Worm (Caenorhabditis elegans) whole organism, young adult: ENCODE measurements around the gene Y54F10BM.22.

Source experiments
- B0261.1 ChIP-seq: sonication (generic microtip); optimal IDR thresholded peaks from 2 replicates; lab custom pipeline; 2016; ENCODE audit warnings: mild to moderate bottlenecking, missing genetic modification characterization, moderate library complexity, missing compliant biosample characterization
- B0336.3 ChIP-seq: fragments of 200-800 bp; sonication (Bioruptor generic); IDR thresholded peaks from 2 replicates; pipeline ENCODE4 v1.3.6; 2022; ENCODE audit warnings: missing genetic modification characterization, missing compliant biosample characterization
- C06A6.2 ChIP-seq: fragments of 200-800 bp; sonication (Bioruptor generic); conservative IDR thresholded peaks from 2 replicates; pipeline ENCODE4 v1.3.6; 2022; ENCODE audit warnings: missing genetic modification characterization, missing compliant biosample characterization
- D2030.7 ChIP-seq: fragments of 200-800 bp; sonication (Bioruptor generic); IDR thresholded peaks from 2 replicates; pipeline ENCODE4 v1.3.6; 2022; ENCODE audit warnings: missing genetic modification reagents, missing genetic modification characterization, missing compliant biosample characterization
- F23B12.7 ChIP-seq: sonication (generic microtip); optimal IDR thresholded peaks from 2 replicates; lab custom pipeline; 2017; ENCODE audit warnings: missing genetic modification characterization, mild to moderate bottlenecking, missing compliant biosample characterization, antibody characterized with exemption, moderate library complexity; ENCODE audit not compliant: insufficient read depth
- F37B4.10 ChIP-seq: fragments of 200-800 bp; sonication (Bioruptor generic); IDR thresholded peaks from 2 replicates; pipeline ENCODE4 v1.3.6; 2022; ENCODE audit warnings: missing genetic modification characterization, missing compliant biosample characterization
- F49E8.2 ChIP-seq: sonication (generic microtip); optimal IDR thresholded peaks from 3 replicates; lab custom pipeline; 2017; ENCODE audit warnings: missing genetic modification characterization, mild to moderate bottlenecking, missing compliant biosample characterization, antibody characterized with exemption, moderate library complexity; ENCODE audit not compliant: insufficient read depth
- T07F8.4 ChIP-seq: sonication (generic microtip); optimal IDR thresholded peaks from 2 replicates; lab custom pipeline; 2016; ENCODE audit warnings: mild to moderate bottlenecking, missing genetic modification characterization, moderate library complexity, missing compliant biosample characterization
- T26A5.8 ChIP-seq: sonication (generic microtip); optimal IDR thresholded peaks from 2 replicates; lab custom pipeline; 2016; ENCODE audit warnings: missing genetic modification characterization, missing compliant biosample characterization
- Y67H2A.10 ChIP-seq: fragments of 200-800 bp; sonication (Bioruptor generic); conservative IDR thresholded peaks from 2 replicates; pipeline ENCODE4 v1.3.6; 2022; ENCODE audit warnings: missing genetic modification reagents, missing genetic modification characterization, missing compliant biosample characterization
- akir-1 ChIP-seq: fragments of 200-800 bp; sonication (Bioruptor generic); optimal IDR thresholded peaks from 2 replicates; lab custom pipeline; 2018; ENCODE audit warnings: mild to moderate bottlenecking, missing genetic modification characterization, moderate library complexity, missing compliant biosample characterization
- ama-1 ChIP-seq, 3 experiments: fragments of 150-350 bp in 1 of 3; sonication (generic microtip) in 2 of 3; optimal IDR thresholded peaks; 2 replicates each; lab custom pipeline; 2014 to 2018; ENCODE audit warnings: missing biosample characterization in 2 of 3, missing genetic modification characterization in 2 of 3, missing genetic modification reagents in 2 of 3
- atf-7 ChIP-seq: sonication (generic microtip); optimal IDR thresholded peaks from 2 replicates; lab custom pipeline; 2017; ENCODE audit warnings: mild to moderate bottlenecking, missing genetic modification characterization, missing compliant biosample characterization
- athp-1 ChIP-seq: sonication (generic microtip); optimal IDR thresholded peaks from 2 replicates; lab custom pipeline; 2017; ENCODE audit warnings: mild to moderate bottlenecking, missing genetic modification characterization, missing compliant biosample characterization
- attf-3 ChIP-seq: fragments of 200-800 bp; sonication (Bioruptor generic); conservative IDR thresholded peaks from 2 replicates; pipeline ENCODE4 v1.3.6; 2022; ENCODE audit warnings: missing genetic modification reagents, missing genetic modification characterization, missing compliant biosample characterization
- attf-6 ChIP-seq: fragments of 200-800 bp; sonication (Bioruptor generic); IDR thresholded peaks from 2 replicates; pipeline ENCODE4 v1.3.6; 2022; ENCODE audit warnings: missing genetic modification reagents, missing genetic modification characterization, missing compliant biosample characterization
- ceh-40 ChIP-seq: fragments of 200-800 bp; sonication (Bioruptor generic); IDR thresholded peaks from 2 replicates; pipeline ENCODE4 v1.3.6; 2022; ENCODE audit warnings: missing genetic modification characterization, missing compliant biosample characterization
- ceh-79 ChIP-seq: sonication (generic microtip); optimal IDR thresholded peaks from 2 replicates; lab custom pipeline; 2017; ENCODE audit warnings: mild to moderate bottlenecking, missing genetic modification characterization, missing compliant biosample characterization
- ceh-91 ChIP-seq: fragments of 200-800 bp; sonication (Bioruptor generic); IDR thresholded peaks from 2 replicates; pipeline ENCODE4 v1.3.6; 2022; ENCODE audit warnings: missing genetic modification reagents, missing genetic modification characterization, missing compliant biosample characterization
- dox-1 ChIP-seq: fragments of 200-800 bp; sonication (Bioruptor generic); IDR thresholded peaks from 2 replicates; pipeline ENCODE4 v1.3.6; 2022; ENCODE audit warnings: missing genetic modification reagents, missing genetic modification characterization, missing compliant biosample characterization
- dpl-1 ChIP-seq: fragments of 150-350 bp; optimal IDR thresholded peaks from 2 replicates; lab custom pipeline; 2014; ENCODE audit warnings: missing biosample characterization, missing genetic modification reagents, missing genetic modification characterization
- gei-17 ChIP-seq: fragments of 200-800 bp; sonication (Bioruptor generic); optimal IDR thresholded peaks from 2 replicates; lab custom pipeline; 2018; ENCODE audit warnings: mild to moderate bottlenecking, missing genetic modification characterization, missing compliant biosample characterization
- hlh-12 ChIP-seq: sonication (generic microtip); optimal IDR thresholded peaks from 2 replicates; lab custom pipeline; 2016; ENCODE audit warnings: missing genetic modification characterization, missing compliant biosample characterization
- hlh-26 ChIP-seq: fragments of 200-800 bp; sonication (Bioruptor generic); conservative IDR thresholded peaks from 2 replicates; pipeline ENCODE4 v1.3.6; 2022; ENCODE audit warnings: missing genetic modification reagents, missing genetic modification characterization, missing compliant biosample characterization
- hsf-1 ChIP-seq: fragments of 200-800 bp; sonication (Bioruptor generic); IDR thresholded peaks from 2 replicates; pipeline ENCODE4 v1.3.6; 2022; ENCODE audit warnings: missing genetic modification reagents, missing genetic modification characterization, missing compliant biosample characterization
- lin-35 ChIP-seq, 3 experiments: fragments of 150-350 bp in 2 of 3; sonication (generic microtip) in 1 of 3; optimal IDR thresholded peaks; 2 replicates each; lab custom pipeline; 2014 to 2018; ENCODE audit warnings: missing biosample characterization in 3 of 3, missing genetic modification characterization in 3 of 3, missing genetic modification reagents in 3 of 3
- lin-54 ChIP-seq: fragments of 200-800 bp; sonication (Bioruptor generic); optimal IDR thresholded peaks from 2 replicates; lab custom pipeline; 2018; ENCODE audit warnings: mild to moderate bottlenecking, missing genetic modification characterization, missing compliant biosample characterization
- lir-1 ChIP-seq: fragments of 200-800 bp; sonication (Bioruptor generic); conservative IDR thresholded peaks from 2 replicates; pipeline ENCODE4 v1.3.6; 2022; ENCODE audit warnings: missing genetic modification reagents, missing genetic modification characterization, missing compliant biosample characterization
- madf-10 ChIP-seq: sonication (generic microtip); optimal IDR thresholded peaks from 2 replicates; lab custom pipeline; 2016; ENCODE audit warnings: mild to moderate bottlenecking, missing genetic modification characterization, missing compliant biosample characterization
- madf-6 ChIP-seq: fragments of 200-800 bp; sonication (Bioruptor generic); IDR thresholded peaks from 2 replicates; pipeline ENCODE4 v1.3.6; 2022; ENCODE audit warnings: missing genetic modification reagents, missing genetic modification characterization, missing compliant biosample characterization
- mes-4 ChIP-seq: sonication (generic microtip); optimal IDR thresholded peaks from 2 replicates; lab custom pipeline; 2016; ENCODE audit warnings: missing genotype, missing genetic modification characterization, missing compliant biosample characterization
- mxl-1 ChIP-seq: sonication (generic microtip); optimal IDR thresholded peaks from 2 replicates; lab custom pipeline; 2016; ENCODE audit warnings: missing genetic modification characterization, missing compliant biosample characterization
- nhr-120 ChIP-seq: fragments of 200-800 bp; sonication (Bioruptor generic); IDR thresholded peaks from 2 replicates; pipeline ENCODE4 v1.3.6; 2022; ENCODE audit warnings: missing genetic modification characterization, missing compliant biosample characterization
- nhr-80 ChIP-seq: sonication (generic microtip); optimal IDR thresholded peaks from 2 replicates; lab custom pipeline; 2016; ENCODE audit warnings: missing genetic modification characterization, missing compliant biosample characterization
- repo-1 ChIP-seq: sonication (generic microtip); optimal IDR thresholded peaks from 2 replicates; lab custom pipeline; 2017; ENCODE audit warnings: mild to moderate bottlenecking, missing genetic modification characterization, missing compliant biosample characterization
- rpc-1 ChIP-seq, 2 experiments: fragments of 150-350 bp in 1 of 2; sonication (generic microtip) in 1 of 2; optimal IDR thresholded peaks; 2 replicates each; lab custom pipeline; 2014 to 2018; ENCODE audit warnings: missing biosample characterization in 1 of 2, missing genetic modification characterization in 1 of 2, missing genetic modification reagents in 1 of 2, missing genotype in 1 of 2
- snpc-3.4 ChIP-seq: sonication (generic microtip); optimal IDR thresholded peaks from 2 replicates; lab custom pipeline; 2017; ENCODE audit warnings: missing genetic modification characterization, mild to moderate bottlenecking, missing compliant biosample characterization, antibody characterized with exemption, moderate library complexity, missing genotype, missing genetic modification reagents
- snpc-4 ChIP-seq, 5 experiments: fragments of 150-350 bp in 1 of 5; sonication (generic microtip) in 4 of 5; optimal IDR thresholded peaks; 2 replicates each; lab custom pipeline; 2014 to 2018; ENCODE audit warnings: missing genetic modification characterization in 5 of 5, missing biosample characterization in 3 of 5, antibody characterized with exemption in 2 of 5, mild to moderate bottlenecking in 2 of 5, missing compliant biosample characterization in 2 of 5, missing genotype in 2 of 5, moderate library complexity in 2 of 5, missing genetic modification reagents in 1 of 5
- zim-3 ChIP-seq: sonication (generic microtip); optimal IDR thresholded peaks from 2 replicates; lab custom pipeline; 2017; ENCODE audit warnings: mild to moderate bottlenecking, missing genetic modification characterization, moderate library complexity, missing compliant biosample characterization
- ztf-22 ChIP-seq: fragments of 200-800 bp; sonication (Bioruptor generic); optimal IDR thresholded peaks from 2 replicates; lab custom pipeline; 2018; ENCODE audit warnings: mild to moderate bottlenecking, missing genetic modification characterization, moderate library complexity, missing compliant biosample characterization
- ztf-25 ChIP-seq: fragments of 200-800 bp; sonication (Bioruptor generic); IDR thresholded peaks from 2 replicates; pipeline ENCODE4 v1.3.6; 2022; ENCODE audit warnings: missing genetic modification reagents, missing genetic modification characterization, missing compliant biosample characterization
- ztf-28 ChIP-seq: fragments of 200-800 bp; sonication (Bioruptor generic); IDR thresholded peaks from 2 replicates; pipeline ENCODE4 v1.3.6; 2022; ENCODE audit warnings: missing genetic modification reagents, missing genetic modification characterization, missing compliant biosample characterization

The Y54F10BM.22 gene

ce11 chrIII:2243617-2244016, 37.1 kb upstream of the Y54F10BM.22 start:
- TF ChIP-seq rpc-1 (optimal IDR thresholded peaks at IDR 0.05; lab: Kevin White, UChicago) (no peak), rpc-1 (tag; optimal IDR thresholded peaks at IDR 0.05; lab: Kevin White, UChicago) (no peak), F23B12.7 (tag; lab: Kevin White, UChicago) (no peak), C06A6.2 (GFP tag; lab: Robert Waterston, UW) (no peak), ceh-79 (tag; lab: Kevin White, UChicago) (no peak), lir-1 (GFP tag; lab: Robert Waterston, UW) (no peak), ztf-28 (GFP tag; lab: Robert Waterston, UW) (no peak), T26A5.8 (no peak), ztf-25 (GFP tag; lab: Robert Waterston, UW) (no peak), atf-7 (tag; lab: Kevin White, UChicago) (no peak), hlh-26 (GFP tag; lab: Robert Waterston, UW) (no peak), zim-3 (no peak), hsf-1 (GFP tag; lab: Robert Waterston, UW) (no peak), lin-35 (GFP tag; optimal IDR thresholded peaks at IDR 0.05; lab: Kevin White, UChicago) (no peak), B0336.3 (GFP tag; lab: Robert Waterston, UW) (no peak), F49E8.2 (tag; lab: Kevin White, UChicago) (no peak), Y67H2A.10 (GFP tag; lab: Robert Waterston, UW) (no peak), D2030.7 (GFP tag; lab: Robert Waterston, UW) (no peak), attf-3 (GFP tag; lab: Robert Waterston, UW) (no peak), mxl-1 (tag; lab: Kevin White, UChicago) (no peak)

- no peak for TF ChIP-seq F37B4.10 (GFP tag; lab: Robert Waterston, UW)
- no peak for TF ChIP-seq athp-1 (tag; lab: Kevin White, UChicago)
- TF ChIP-seq attf-6 (GFP tag; lab: Robert Waterston, UW), result no peak
- TF ChIP-seq repo-1 (tag; lab: Kevin White, UChicago), result no peak
- TF ChIP-seq dpl-1 (GFP tag; lab: Kevin White, UChicago), result no peak
- TF ChIP-seq snpc-4 (GFP tag; optimal IDR thresholded peaks at IDR 0.05; lab: Kevin White, UChicago), result no peak
- no peak for TF ChIP-seq snpc-4 (tag; optimal IDR thresholded peaks at IDR 0.05; lab: Kevin White, UChicago)
- TF ChIP-seq akir-1 (GFP tag; lab: Kevin White, UChicago), result no peak
- TF ChIP-seq B0261.1 (tag; lab: Kevin White, UChicago), result no peak
- TF ChIP-seq ceh-91 (GFP tag; lab: Robert Waterston, UW), result no peak
- no peak for TF ChIP-seq ceh-40 (GFP tag; lab: Robert Waterston, UW)
- TF ChIP-seq madf-10 (tag; lab: Kevin White, UChicago), result no peak
- TF ChIP-seq gei-17 (GFP tag; lab: Kevin White, UChicago), result no peak
- no peak for TF ChIP-seq ztf-22 (GFP tag; lab: Kevin White, UChicago)
- TF ChIP-seq, all 124 proteins: peak for 0
Observed at ce11 chrIII:2245727-2246126, 35.0 kb upstream of the Y54F10BM.22 start, which contains the start of gene srd-67. TSS of gene srd-67 (minus strand) at chrIII:2245827.

DNA sequence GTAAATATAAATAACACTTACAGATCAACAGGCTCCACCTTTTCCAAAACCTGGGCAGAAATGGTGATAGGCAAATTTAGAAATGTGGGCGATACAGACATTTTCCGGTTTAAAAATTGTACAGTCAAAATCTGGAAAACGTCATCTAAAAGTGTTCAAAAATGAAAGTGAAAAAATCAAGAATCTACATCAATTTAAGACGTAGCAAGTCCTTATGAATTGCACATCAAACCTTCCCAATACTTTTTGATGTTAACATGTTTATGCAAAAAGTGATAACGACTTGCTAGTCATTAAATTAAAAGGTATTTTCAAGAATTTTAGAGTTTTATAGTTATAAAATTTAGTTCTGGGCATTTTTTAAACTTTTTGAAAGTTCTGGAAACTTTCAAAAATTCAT, 29.4 kb upstream of the Y54F10BM.22 start, which contains the start of gene fbxa-7:
Gene fbxa-7, minus strand, starts transcription at position 101 of the 400 bp plus-strand sequence.
- TF ChIP-seq snpc-4 (GFP tag; optimal IDR thresholded peaks at IDR 0.05; lab: Kevin White, UChicago) (no peak), snpc-4 (tag; optimal IDR thresholded peaks at IDR 0.05; lab: Kevin White, UChicago) (no peak), madf-6 (GFP tag; lab: Robert Waterston, UW) (no peak), snpc-3.4 (tag; lab: Kevin White, UChicago) (no peak), dox-1 (GFP tag; lab: Robert Waterston, UW) (no peak), ztf-25 (GFP tag; lab: Robert Waterston, UW) (no peak), lin-54 (GFP tag; lab: Kevin White, UChicago) (no peak), nhr-120 (GFP tag; lab: Robert Waterston, UW) (no peak), hlh-12 (no peak), mes-4 (tag; lab: Kevin White, UChicago) (no peak), T07F8.4 (tag; lab: Kevin White, UChicago) (no peak), ama-1 (optimal IDR thresholded peaks at IDR 0.05; lab: Kevin White, UChicago) (no peak), ama-1 (GFP tag; optimal IDR thresholded peaks at IDR 0.05; lab: Kevin White, UChicago) (no peak), nhr-80 (no peak)
